Worm (Caenorhabditis elegans) whole organism, L1 larva: ENCODE data around the gene metl-2.
A peak's percentile ranks its signal among the peaks of the same experiment; 100 is the strongest.

ENCODE experiments used
- C04F5.9 ChIP-seq: sonication (generic microtip); optimal IDR thresholded peaks from 2 replicates; lab custom pipeline; 2016; ENCODE audit warnings: missing genetic modification characterization, missing compliant biosample characterization
- F16B12.6 ChIP-seq: fragments of 150-350 bp; optimal IDR thresholded peaks from 2 replicates; lab custom pipeline; 2014; ENCODE audit warnings: missing biosample characterization, missing genetic modification characterization
- aha-1 ChIP-seq: fragments of 150-350 bp; optimal IDR thresholded peaks from 2 replicates; lab custom pipeline; 2014; ENCODE audit warnings: missing biosample characterization, missing genetic modification characterization
- ama-1 ChIP-seq: fragments of 150-350 bp; optimal IDR thresholded peaks from 2 replicates; lab custom pipeline; 2014
- blmp-1 ChIP-seq: fragments of 150-350 bp; optimal IDR thresholded peaks from 2 replicates; lab custom pipeline; 2014; ENCODE audit warnings: missing biosample characterization, missing genetic modification characterization
- dpl-1 ChIP-seq, 3 experiments: fragments of 150-350 bp in 2 of 3; sonication (generic microtip) in 1 of 3; optimal IDR thresholded peaks; 2 replicates each; lab custom pipeline; 2014 to 2017; ENCODE audit warnings: missing biosample characterization in 3 of 3, missing genetic modification characterization in 3 of 3, missing genetic modification reagents in 3 of 3
- dsc-1 ChIP-seq: sonication (generic microtip); optimal IDR thresholded peaks from 2 replicates; lab custom pipeline; 2016; ENCODE audit warnings: mild to moderate bottlenecking, missing genetic modification characterization, missing compliant biosample characterization
- efl-1 ChIP-seq, 4 experiments: fragments of 150-350 bp; optimal IDR thresholded peaks in 3 of 4; peaks in 1 of 4; 1 replicate in 1 of 4; 2 replicates in 3 of 4; lab custom pipeline; 2014; ENCODE audit warnings: missing biosample characterization in 2 of 4, missing genetic modification characterization in 2 of 4, missing genetic modification reagents in 2 of 4
- egl-13 ChIP-seq: sonication (generic microtip); optimal IDR thresholded peaks from 2 replicates; lab custom pipeline; 2016; ENCODE audit warnings: missing genotype, missing genetic modification reagents, missing genetic modification characterization, missing compliant biosample characterization
- egl-27 ChIP-seq, 2 experiments: fragments of 150-350 bp in 1 of 2; sonication (generic microtip); optimal IDR thresholded peaks; 3 replicates each; lab custom pipeline; 2017 to 2018; ENCODE audit warnings: missing biosample characterization in 2 of 2, missing genetic modification characterization in 2 of 2, missing genetic modification reagents in 2 of 2
- elt-2 ChIP-seq: sonication (generic microtip); optimal IDR thresholded peaks from 2 replicates; lab custom pipeline; 2016; ENCODE audit warnings: missing genetic modification characterization, mild to moderate bottlenecking, inconsistent platforms, missing compliant biosample characterization, missing genetic modification reagents
- elt-3 ChIP-seq, 6 experiments: fragments of 150-350 bp in 1 of 6; sonication (generic microtip); optimal IDR thresholded peaks; 2 replicates each; lab custom pipeline; 2017 to 2018; ENCODE audit warnings: missing biosample characterization in 6 of 6, missing genetic modification characterization in 6 of 6, inconsistent platforms in 1 of 6
- fkh-4 ChIP-seq: sonication (generic microtip); optimal IDR thresholded peaks from 2 replicates; lab custom pipeline; 2016; ENCODE audit warnings: missing compliant biosample characterization, missing genetic modification characterization, borderline replicate concordance
- fkh-8 ChIP-seq: sonication (generic microtip); optimal IDR thresholded peaks from 2 replicates; lab custom pipeline; 2016; ENCODE audit warnings: mild to moderate bottlenecking, missing genetic modification characterization, missing compliant biosample characterization
- fos-1 ChIP-seq: fragments of 150-350 bp; optimal IDR thresholded peaks from 2 replicates; lab custom pipeline; 2014; ENCODE audit warnings: missing biosample characterization, missing genetic modification characterization
- hpl-2 ChIP-seq: fragments of 150-350 bp; optimal IDR thresholded peaks from 2 replicates; lab custom pipeline; 2014; ENCODE audit warnings: missing biosample characterization, missing genetic modification reagents, missing genetic modification characterization
- lin-13 ChIP-seq: fragments of 150-350 bp; optimal IDR thresholded peaks from 2 replicates; lab custom pipeline; 2014; ENCODE audit warnings: missing biosample characterization, missing genetic modification reagents, missing genetic modification characterization
- lin-14 ChIP-seq: fragments of 200-800 bp; sonication (Bioruptor generic); optimal IDR thresholded peaks from 2 replicates; lab custom pipeline; 2018; ENCODE audit warnings: mild to moderate bottlenecking, missing genetic modification characterization, moderate library complexity, missing compliant biosample characterization
- lin-15B ChIP-seq: fragments of 150-350 bp; sonication (generic microtip); optimal IDR thresholded peaks from 3 replicates; lab custom pipeline; 2014; ENCODE audit warnings: missing biosample characterization, missing genetic modification characterization
- lin-35 ChIP-seq, 2 experiments: fragments of 150-350 bp; optimal IDR thresholded peaks; 2 replicates each; lab custom pipeline; 2014; ENCODE audit warnings: missing biosample characterization in 2 of 2, missing genetic modification characterization in 2 of 2, missing genetic modification reagents in 2 of 2
- lin-39 ChIP-seq: fragments of 150-350 bp; optimal IDR thresholded peaks from 2 replicates; lab custom pipeline; 2014; ENCODE audit warnings: missing biosample characterization, missing genetic modification reagents, missing genetic modification characterization
- lir-3 ChIP-seq: sonication (generic microtip); optimal IDR thresholded peaks from 2 replicates; lab custom pipeline; 2016; ENCODE audit warnings: mild to moderate bottlenecking, missing genetic modification characterization, moderate library complexity, missing compliant biosample characterization; ENCODE audit not compliant: poor library complexity
- mab-9 ChIP-seq: fragments of 200-800 bp; sonication (Bioruptor generic); IDR thresholded peaks from 2 replicates; pipeline ENCODE4 v1.3.6; 2022; ENCODE audit warnings: missing genetic modification reagents, missing genetic modification characterization, missing compliant biosample characterization
- nhr-11 ChIP-seq: fragments of 150-350 bp; optimal IDR thresholded peaks from 2 replicates; lab custom pipeline; 2014; ENCODE audit warnings: missing biosample characterization, missing genetic modification characterization
- nhr-12 ChIP-seq: sonication (generic microtip); optimal IDR thresholded peaks from 2 replicates; lab custom pipeline; 2017; ENCODE audit warnings: missing biosample characterization, missing genetic modification characterization
- nhr-20 ChIP-seq: sonication (generic microtip); optimal IDR thresholded peaks from 2 replicates; lab custom pipeline; 2016; ENCODE audit warnings: mild to moderate bottlenecking, missing genetic modification characterization, missing compliant biosample characterization
- nhr-28 ChIP-seq: fragments of 150-350 bp; optimal IDR thresholded peaks from 2 replicates; lab custom pipeline; 2014; ENCODE audit warnings: missing biosample characterization, missing genetic modification characterization
- nhr-47 ChIP-seq: sonication (generic microtip); optimal IDR thresholded peaks from 2 replicates; lab custom pipeline; 2016; ENCODE audit warnings: mild to moderate bottlenecking, missing genetic modification characterization, moderate library complexity, missing compliant biosample characterization
- nhr-71 ChIP-seq: sonication (generic microtip); optimal IDR thresholded peaks from 2 replicates; lab custom pipeline; 2016; ENCODE audit warnings: mild to moderate bottlenecking, missing genetic modification characterization, moderate library complexity, missing compliant biosample characterization
- nhr-77 ChIP-seq: fragments of 150-350 bp; optimal IDR thresholded peaks from 2 replicates; lab custom pipeline; 2014; ENCODE audit warnings: missing biosample characterization, missing genetic modification characterization
- nhr-84 ChIP-seq: sonication (generic microtip); optimal IDR thresholded peaks from 2 replicates; lab custom pipeline; 2017; ENCODE audit warnings: missing biosample characterization, missing genetic modification characterization
- nhr-85 ChIP-seq: sonication (generic microtip); peaks from one replicate; lab custom pipeline; 2016; ENCODE audit warnings: missing genetic modification characterization, inconsistent platforms, missing compliant biosample characterization
- nhr-90 ChIP-seq: sonication (generic microtip); optimal IDR thresholded peaks from 2 replicates; lab custom pipeline; 2016; ENCODE audit warnings: mild to moderate bottlenecking, missing genetic modification characterization, missing compliant biosample characterization; ENCODE audit not compliant: poor library complexity
- pax-3 ChIP-seq: fragments of 200-800 bp; sonication (Bioruptor generic); optimal IDR thresholded peaks from 2 replicates; lab custom pipeline; 2018; ENCODE audit warnings: mild to moderate bottlenecking, missing genetic modification characterization, moderate library complexity, missing compliant biosample characterization
- pqm-1 ChIP-seq: sonication (generic microtip); optimal IDR thresholded peaks from 3 replicates; lab custom pipeline; 2017; ENCODE audit warnings: missing biosample characterization, missing genetic modification characterization
- snpc-4 ChIP-seq: fragments of 150-350 bp; optimal IDR thresholded peaks from 2 replicates; lab custom pipeline; 2014; ENCODE audit warnings: missing biosample characterization, missing genetic modification characterization
- snu-23 ChIP-seq: sonication (generic microtip); optimal IDR thresholded peaks from 2 replicates; lab custom pipeline; 2016; ENCODE audit warnings: missing genetic modification characterization, missing compliant biosample characterization
- sox-4 ChIP-seq: sonication (generic microtip); optimal IDR thresholded peaks from 2 replicates; lab custom pipeline; 2016; ENCODE audit warnings: missing genetic modification characterization, missing compliant biosample characterization
- tbx-2 ChIP-seq: sonication (generic microtip); optimal IDR thresholded peaks from 2 replicates; lab custom pipeline; 2016; ENCODE audit warnings: missing genetic modification characterization, missing compliant biosample characterization
- tlp-1 ChIP-seq: fragments of 150-350 bp; optimal IDR thresholded peaks from 2 replicates; lab custom pipeline; 2014; ENCODE audit warnings: missing biosample characterization, missing genetic modification characterization
- unc-130 ChIP-seq: fragments of 150-350 bp; optimal IDR thresholded peaks from 2 replicates; lab custom pipeline; 2017; ENCODE audit warnings: missing biosample characterization, missing genetic modification characterization, inconsistent platforms
- unc-30 ChIP-seq: sonication (generic microtip); optimal IDR thresholded peaks from 2 replicates; lab custom pipeline; 2017; ENCODE audit warnings: missing biosample characterization, missing genetic modification characterization
- unc-62 ChIP-seq: fragments of 150-350 bp; optimal IDR thresholded peaks from 2 replicates; lab custom pipeline; 2014; ENCODE audit warnings: missing biosample characterization, missing genetic modification reagents, missing genetic modification characterization
- unc-98 ChIP-seq: fragments of 200-800 bp; sonication (Bioruptor generic); IDR thresholded peaks from 2 replicates; pipeline ENCODE4 v1.3.6; 2022; ENCODE audit warnings: missing genetic modification characterization, missing compliant biosample characterization
- xbp-1 ChIP-seq: sonication (generic microtip); optimal IDR thresholded peaks from 2 replicates; lab custom pipeline; 2016; ENCODE audit warnings: missing genetic modification characterization, missing compliant biosample characterization
- ztf-4 ChIP-seq: fragments of 150-350 bp; optimal IDR thresholded peaks from 2 replicates; lab custom pipeline; 2014; ENCODE audit warnings: missing biosample characterization, missing genetic modification characterization

The metl-2 gene

ce11 chrII:14928766-14929165 is 40.9 kb upstream of the metl-2 start:
- TF ChIP-seq lin-13 (GFP tag; lab: Kevin White, UChicago) (peak; percentile 9), xbp-1 (tag; lab: Kevin White, UChicago) (no peak), unc-130 (tag; lab: Kevin White, UChicago) (no peak), ztf-4 (tag; lab: Kevin White, UChicago) (no peak), ama-1 (no peak), tlp-1 (tag; lab: Kevin White, UChicago) (no peak), elt-3 (tag; optimal IDR thresholded peaks at IDR 0.05; lab: Kevin White, UChicago) (peak in 5 of 6 experiments; percentile 15 to 81 (median 33)), tbx-2 (peak; percentile 55), blmp-1 (tag; lab: Kevin White, UChicago) (peak; percentile 79), pqm-1 (tag; lab: Kevin White, UChicago) (no peak), nhr-77 (tag; lab: Kevin White, UChicago) (no peak), fkh-4 (tag; lab: Kevin White, UChicago) (no peak), efl-1 (optimal IDR thresholded peaks at IDR 0.05; lab: Kevin White, UChicago) (no peak), efl-1 (GFP tag; optimal IDR thresholded peaks at IDR 0.05 in 1 of 2; lab: Kevin White, UChicago) (peak in 1 of 2 experiments; percentile 85), nhr-71 (tag; lab: Kevin White, UChicago) (peak; percentile 28), dpl-1 (GFP tag; optimal IDR thresholded peaks at IDR 0.05; lab: Kevin White, UChicago) (no peak), snpc-4 (tag; lab: Kevin White, UChicago) (peak; percentile 79), mab-9 (GFP tag; lab: Robert Waterston, UW) (no peak), F16B12.6 (tag; lab: Kevin White, UChicago) (no peak), nhr-85 (tag; lab: Kevin White, UChicago) (peak; percentile 51), lin-15B (tag; lab: Kevin White, UChicago) (no peak), snu-23 (GFP tag; lab: Kevin White, UChicago) (peak; percentile 28), fos-1 (tag; lab: Kevin White, UChicago) (no peak), lin-14 (peak; percentile 39), nhr-47 (tag; lab: Kevin White, UChicago) (peak; percentile 6), nhr-20 (tag; lab: Kevin White, UChicago) (peak; percentile 7), nhr-90 (tag; lab: Kevin White, UChicago) (peak; percentile 44)

ce11 chrII:14935431-14936071 is 34.1 kb upstream of the metl-2 start:
- TF ChIP-seq fkh-8 (tag; lab: Kevin White, UChicago) (peak; percentile 32), nhr-12 (tag; lab: Kevin White, UChicago) (no peak), egl-27 (tag; optimal IDR thresholded peaks at IDR 0.05; lab: Kevin White, UChicago) (no peak), unc-98 (GFP tag; lab: Robert Waterston, UW) (no peak), elt-2 (tag; lab: Kevin White, UChicago) (no peak), nhr-84 (tag; lab: Kevin White, UChicago) (no peak), mab-9 (GFP tag; lab: Robert Waterston, UW) (no peak), dpl-1 (GFP tag; optimal IDR thresholded peaks at IDR 0.05; lab: Kevin White, UChicago) (no peak), dsc-1 (tag; lab: Kevin White, UChicago) (peak; percentile 88), lin-15B (tag; lab: Kevin White, UChicago) (no peak), fkh-4 (tag; lab: Kevin White, UChicago) (no peak), C04F5.9 (tag; lab: Kevin White, UChicago) (no peak), pax-3 (tag; lab: Kevin White, UChicago) (peak; percentile 9), nhr-11 (no peak), unc-30 (tag; lab: Kevin White, UChicago) (no peak), fos-1 (tag; lab: Kevin White, UChicago) (no peak), aha-1 (tag; lab: Kevin White, UChicago) (no peak), hpl-2 (GFP tag; lab: Kevin White, UChicago) (no peak), nhr-28 (tag; lab: Kevin White, UChicago) (no peak), lin-13 (GFP tag; lab: Kevin White, UChicago) (no peak), unc-62 (no peak), lir-3 (tag; lab: Kevin White, UChicago) (no peak), lin-35 (GFP tag; optimal IDR thresholded peaks at IDR 0.05; lab: Kevin White, UChicago) (no peak), nhr-90 (tag; lab: Kevin White, UChicago) (no peak), lin-39 (tag; lab: Kevin White, UChicago) (no peak), sox-4 (tag; lab: Kevin White, UChicago) (peak; percentile 51), egl-13 (no peak)
- TF ChIP-seq, all 84 proteins: peak for 4
